Worm (Caenorhabditis elegans) whole organism, L4/young adult: Measurements from ENCODE around the gene asp-4.

ENCODE experiments used
- W03F9.2 ChIP-seq: fragments of 150-350 bp; optimal IDR thresholded peaks from 2 replicates; lab custom pipeline; 2014; ENCODE audit warnings: missing biosample characterization, missing genetic modification characterization
- dao-5 ChIP-seq: sonication (generic microtip); optimal IDR thresholded peaks from 2 replicates; lab custom pipeline; 2016; ENCODE audit warnings: missing genotype, missing genetic modification characterization, moderate library complexity, missing compliant biosample characterization
- him-1 ChIP-seq: sonication (generic microtip); optimal IDR thresholded peaks from 2 replicates; lab custom pipeline; 2016; ENCODE audit warnings: missing genotype, missing genetic modification reagents, missing genetic modification characterization, missing compliant biosample characterization

DNA sequence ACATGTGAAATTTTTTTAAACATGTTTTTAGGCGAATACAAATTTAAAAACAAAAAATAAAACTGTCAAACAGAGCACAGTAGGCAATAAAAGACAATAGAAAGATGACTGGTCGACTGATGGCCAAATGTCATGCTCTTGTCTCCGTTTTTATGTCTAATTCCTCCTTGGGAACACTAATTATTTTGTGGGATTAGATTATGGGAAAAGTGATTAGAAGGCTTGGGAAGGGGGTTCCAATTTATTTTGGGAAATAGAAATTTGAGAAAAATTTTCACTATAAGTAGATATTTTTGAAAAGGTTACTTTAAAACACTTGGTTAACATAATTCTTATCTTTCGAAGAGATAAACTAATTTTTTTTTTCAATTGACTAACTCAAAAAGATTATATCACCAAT, 50.5 kb downstream of the asp-4 start:
- no peak for TF ChIP-seq dao-5 (tag; lab: Kevin White, UChicago)
- no peak for TF ChIP-seq him-1 (tag; lab: Kevin White, UChicago)
- TF ChIP-seq W03F9.2 (tag; lab: Kevin White, UChicago): no peak
